Worm (Caenorhabditis elegans): ENCODE measurements around the gene crn-7.

DNA sequence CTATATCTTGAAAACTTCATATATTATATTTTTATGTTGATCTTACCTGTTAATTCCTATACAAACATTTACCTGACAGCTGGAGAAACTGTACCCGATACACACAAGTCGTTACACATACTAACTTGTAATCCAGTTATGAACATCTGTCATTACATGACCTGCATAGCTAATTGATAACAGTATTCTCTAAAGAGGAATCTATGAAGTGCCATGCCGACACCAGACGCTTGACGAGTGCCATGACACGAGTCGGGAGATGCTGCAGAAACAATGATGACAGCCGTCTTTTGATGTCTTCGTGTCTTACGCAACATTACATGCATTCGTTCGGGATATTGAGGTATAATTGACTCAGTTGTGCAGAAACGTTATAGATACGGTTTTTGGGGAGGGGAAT lies 48.2 kb upstream of the crn-7 start:
- TF ChIP-seq ref-1 (GFP tag; conservative IDR thresholded peaks at IDR 0.05), result no peak
- TF ChIP-seq tab-1 (GFP tag; IDR thresholded peaks at IDR 0.05), result no peak
- TF ChIP-seq med-1 (GFP tag; optimal IDR thresholded peaks at IDR 0.05; ENCODE audit: insufficient read depth), result no peak
- TF ChIP-seq cog-1 (tag; optimal IDR thresholded peaks at IDR 0.05), result no peak
- no peak for TF ChIP-seq ztf-29 (GFP tag; IDR thresholded peaks at IDR 0.05)
- TF ChIP-seq T22C8.4 (GFP tag; IDR thresholded peaks at IDR 0.05), result no peak
- TF ChIP-seq klf-2 (GFP tag; conservative IDR thresholded peaks at IDR 0.05), result no peak
- TF ChIP-seq ztf-23 (GFP tag; IDR thresholded peaks at IDR 0.05), result no peak
- no peak for TF ChIP-seq flt-1 (GFP tag; IDR thresholded peaks at IDR 0.05)

All from whole organism, midembryonic.